Fruit fly (Drosophila melanogaster) whole organism, embryonic: ENCODE data around the gene Mrgn1.

ENCODE experiments used
- Abd-B ChIP-seq: fragments of 200-800 bp; sonication (Bioruptor generic); optimal IDR thresholded peaks from 2 replicates; lab custom pipeline; 2018; ENCODE audit warnings: missing biosample characterization, mild to moderate bottlenecking, missing genetic modification characterization, moderate library complexity
- Atf3 ChIP-seq: fragments of 200-800 bp; sonication (Bioruptor generic); optimal IDR thresholded peaks from 3 replicates; lab custom pipeline; 2016; ENCODE audit warnings: missing biosample characterization, missing genetic modification characterization
- Blimp-1 ChIP-seq: fragments of 200-800 bp; sonication (Bioruptor generic); optimal IDR thresholded peaks from 3 replicates; lab custom pipeline; 2018; ENCODE audit warnings: missing biosample characterization, missing genetic modification characterization, mild to moderate bottlenecking, moderate library complexity, missing genetic modification reagents
- BtbVII ChIP-seq: fragments of 200-800 bp; sonication (Bioruptor generic); optimal IDR thresholded peaks from 3 replicates; lab custom pipeline; 2017; ENCODE audit warnings: missing biosample characterization, mild to moderate bottlenecking, missing genetic modification characterization
- CG1024 ChIP-seq: fragments of 200-800 bp; sonication (Bioruptor generic); IDR thresholded peaks from 2 replicates; pipeline ENCODE4 v1.3.6; 2022; ENCODE audit warnings: missing biosample characterization, missing genetic modification characterization
- CG11560 ChIP-seq: fragments of 200-800 bp; sonication (Bioruptor generic); IDR thresholded peaks from 3 replicates; pipeline ENCODE4 v1.3.6; 2022; ENCODE audit warnings: missing biosample characterization, missing genetic modification characterization
- CG11696 ChIP-seq: fragments of 200-800 bp; sonication (Bioruptor generic); IDR thresholded peaks from 2 replicates; pipeline ENCODE4 v1.3.6; 2022; ENCODE audit warnings: missing biosample characterization, missing genetic modification characterization
- CG12071 ChIP-seq: fragments of 200-800 bp; sonication (Bioruptor generic); optimal IDR thresholded peaks from 3 replicates; lab custom pipeline; 2018; ENCODE audit warnings: missing biosample characterization, mild to moderate bottlenecking, missing genetic modification characterization
- CG1233 ChIP-seq: fragments of 200-800 bp; sonication (Bioruptor generic); optimal IDR thresholded peaks from 4 replicates; lab custom pipeline; 2018; ENCODE audit warnings: missing biosample characterization, mild to moderate bottlenecking, missing genetic modification characterization
- CG1529 ChIP-seq: fragments of 200-800 bp; sonication (Bioruptor generic); optimal IDR thresholded peaks from 3 replicates; lab custom pipeline; 2018; ENCODE audit warnings: missing biosample characterization, missing genetic modification characterization
- CG1603 ChIP-seq: fragments of 200-800 bp; sonication (Bioruptor generic); optimal IDR thresholded peaks from 2 replicates; lab custom pipeline; 2019; ENCODE audit warnings: missing biosample characterization, mild to moderate bottlenecking, missing genetic modification characterization, moderate library complexity
- CG17328 ChIP-seq: fragments of 200-800 bp; sonication (Bioruptor generic); IDR thresholded peaks from 2 replicates; pipeline ENCODE4 v1.3.6; 2022; ENCODE audit warnings: missing biosample characterization, missing genetic modification characterization
- CG18599 ChIP-seq: fragments of 200-800 bp; sonication (Bioruptor generic); optimal IDR thresholded peaks from 3 replicates; lab custom pipeline; 2017; ENCODE audit warnings: missing biosample characterization, missing genetic modification characterization, mild to moderate bottlenecking, moderate library complexity, missing genetic modification reagents
- CG18764 ChIP-seq: fragments of 200-800 bp; sonication (Bioruptor generic); optimal IDR thresholded peaks from 3 replicates; lab custom pipeline; 2016; ENCODE audit warnings: missing biosample characterization, missing genetic modification characterization
- CG2678 ChIP-seq: fragments of 200-800 bp; sonication (Bioruptor generic); optimal IDR thresholded peaks from 3 replicates; lab custom pipeline; 2019; ENCODE audit warnings: missing biosample characterization, mild to moderate bottlenecking, missing genetic modification characterization, moderate library complexity
- CG31441 ChIP-seq: fragments of 200-800 bp; sonication (Bioruptor generic); IDR thresholded peaks from 2 replicates; pipeline ENCODE4 v1.3.6; 2022; ENCODE audit warnings: missing biosample characterization, missing genetic modification characterization
- CG34376 ChIP-seq: fragments of 200-800 bp; sonication (Bioruptor generic); optimal IDR thresholded peaks from 2 replicates; lab custom pipeline; 2018; ENCODE audit warnings: missing biosample characterization, mild to moderate bottlenecking, missing genetic modification characterization
- CG4617 ChIP-seq: fragments of 200-800 bp; sonication (Bioruptor generic); optimal IDR thresholded peaks from 3 replicates; lab custom pipeline; 2016; ENCODE audit warnings: missing biosample characterization, missing genetic modification characterization, borderline replicate concordance
- CG6272 ChIP-seq: fragments of 200-800 bp; sonication (Bioruptor generic); IDR thresholded peaks from 2 replicates; pipeline ENCODE4 v1.3.6; 2022; ENCODE audit warnings: missing biosample characterization, missing genetic modification characterization
- CG7839 ChIP-seq: fragments of 200-800 bp; sonication (Bioruptor generic); optimal IDR thresholded peaks from 3 replicates; lab custom pipeline; 2018; ENCODE audit warnings: missing biosample characterization, mild to moderate bottlenecking, missing genetic modification characterization, moderate library complexity
- CG8924 ChIP-seq: fragments of 200-800 bp; optimal IDR thresholded peaks from 3 replicates; lab custom pipeline; 2019; ENCODE audit warnings: missing biosample characterization, mild to moderate bottlenecking, missing genetic modification characterization, moderate library complexity
- Dbx ChIP-seq: fragments of 200-800 bp; sonication (Bioruptor generic); IDR thresholded peaks from 3 replicates; pipeline ENCODE4 v1.3.6; 2022; ENCODE audit warnings: missing biosample characterization, missing genetic modification characterization
- Deaf1 ChIP-seq: fragments of 200-800 bp; optimal IDR thresholded peaks from 3 replicates; lab custom pipeline; 2019; ENCODE audit warnings: missing biosample characterization, mild to moderate bottlenecking, missing genetic modification characterization, moderate library complexity
- Dek ChIP-seq: fragments of 200-800 bp; sonication (Bioruptor generic); optimal IDR thresholded peaks from 3 replicates; lab custom pipeline; 2019; ENCODE audit warnings: missing biosample characterization, mild to moderate bottlenecking, missing genetic modification characterization, moderate library complexity
- Dp ChIP-seq: fragments of 200-800 bp; sonication (Bioruptor generic); optimal IDR thresholded peaks from 2 replicates; lab custom pipeline; 2018; ENCODE audit warnings: missing biosample characterization, mild to moderate bottlenecking, missing genetic modification characterization, moderate library complexity
- E2f2 ChIP-seq: fragments of 200-800 bp; sonication (Bioruptor generic); IDR thresholded peaks from 2 replicates; pipeline ENCODE4 v1.3.6; 2022; ENCODE audit warnings: missing biosample characterization, missing genetic modification characterization
- Fer3 ChIP-seq: fragments of 200-800 bp; sonication (Bioruptor generic); optimal IDR thresholded peaks from 2 replicates; lab custom pipeline; 2018; ENCODE audit warnings: missing biosample characterization, mild to moderate bottlenecking, missing genetic modification characterization, moderate library complexity
- Meics ChIP-seq: fragments of 200-800 bp; sonication (Bioruptor generic); optimal IDR thresholded peaks from 2 replicates; lab custom pipeline; 2017; ENCODE audit warnings: missing biosample characterization, mild to moderate bottlenecking, missing genetic modification characterization
- Scr ChIP-seq: fragments of 200-800 bp; sonication (Bioruptor generic); IDR thresholded peaks from 2 replicates; pipeline ENCODE4 v1.3.6; 2022; ENCODE audit warnings: missing biosample characterization, missing genetic modification characterization; ENCODE audit not compliant: partially characterized antibody
- Usf ChIP-seq: fragments of 200-800 bp; sonication (Bioruptor generic); optimal IDR thresholded peaks from 2 replicates; lab custom pipeline; 2017; ENCODE audit warnings: missing genotype, missing biosample characterization, missing genetic modification characterization
- az2 ChIP-seq: fragments of 200-800 bp; sonication (Bioruptor generic); optimal IDR thresholded peaks from 3 replicates; lab custom pipeline; 2016; ENCODE audit warnings: missing biosample characterization, missing genetic modification characterization
- bowl ChIP-seq: fragments of 200-800 bp; sonication (Bioruptor generic); IDR thresholded peaks from 2 replicates; pipeline ENCODE4 v1.3.6; 2022; ENCODE audit warnings: missing biosample characterization, missing genetic modification characterization
- btn ChIP-seq: fragments of 200-800 bp; sonication (Bioruptor generic); optimal IDR thresholded peaks from 2 replicates; lab custom pipeline; 2016; ENCODE audit warnings: missing biosample characterization, missing genetic modification characterization
- chinmo ChIP-seq: fragments of 200-800 bp; sonication (Bioruptor generic); IDR thresholded peaks from 4 replicates; pipeline ENCODE4 v1.3.6; 2022; ENCODE audit warnings: missing biosample characterization, missing genetic modification characterization; ENCODE audit not compliant: partially characterized antibody
- crc ChIP-seq: fragments of 200-800 bp; sonication (Bioruptor generic); optimal IDR thresholded peaks from 2 replicates; lab custom pipeline; 2016; ENCODE audit warnings: missing biosample characterization, missing genetic modification characterization
- dmrt11E ChIP-seq: fragments of 200-800 bp; sonication (Bioruptor generic); optimal IDR thresholded peaks from 3 replicates; lab custom pipeline; 2018; ENCODE audit warnings: missing biosample characterization, mild to moderate bottlenecking, missing genetic modification characterization, moderate library complexity
- eve ChIP-seq, 2 experiments: fragments of >200 bp; optimal IDR thresholded peaks; 2 replicates each; lab custom pipeline; 2017; ENCODE audit warnings: missing biosample characterization in 2 of 2, missing genetic modification characterization in 2 of 2
- gcm ChIP-seq: fragments of 200-800 bp; sonication (Bioruptor generic); optimal IDR thresholded peaks from 2 replicates; lab custom pipeline; 2019; ENCODE audit warnings: missing biosample characterization, mild to moderate bottlenecking, missing genetic modification characterization, moderate library complexity
- hkb ChIP-seq, 2 experiments: fragments of 200-800 bp in 1 of 2; fragments of >200 bp in 1 of 2; sonication (Bioruptor generic) in 1 of 2; IDR thresholded peaks in 1 of 2; optimal IDR thresholded peaks in 1 of 2; 2 replicates each; pipeline versions ENCODE4 v1.3.6 to Lab custom; 2017 to 2022; ENCODE audit warnings: missing biosample characterization in 1 of 2, missing genetic modification characterization in 1 of 2
- mld ChIP-seq: fragments of 200-800 bp; sonication (Bioruptor generic); IDR thresholded peaks from 3 replicates; pipeline ENCODE4 v1.3.6; 2022; ENCODE audit warnings: missing biosample characterization, missing genetic modification characterization; ENCODE audit not compliant: partially characterized antibody
- nerfin-1 ChIP-seq: fragments of 200-800 bp; sonication (Bioruptor generic); optimal IDR thresholded peaks from 3 replicates; lab custom pipeline; 2019; ENCODE audit warnings: missing biosample characterization, mild to moderate bottlenecking, missing genetic modification characterization, moderate library complexity
- nerfin-2 ChIP-seq: fragments of 200-800 bp; sonication (Bioruptor generic); IDR thresholded peaks from 2 replicates; pipeline ENCODE4 v1.3.6; 2022; ENCODE audit warnings: missing biosample characterization, missing genetic modification characterization; ENCODE audit not compliant: partially characterized antibody
- nmo ChIP-seq: fragments of 200-800 bp; sonication (Bioruptor generic); optimal IDR thresholded peaks from 2 replicates; lab custom pipeline; 2018; ENCODE audit warnings: missing biosample characterization, mild to moderate bottlenecking, missing genetic modification characterization, moderate library complexity
- peb ChIP-seq: fragments of 200-800 bp; sonication (Bioruptor generic); IDR thresholded peaks from 2 replicates; pipeline ENCODE4 v1.3.6; 2022; ENCODE audit warnings: missing biosample characterization, missing genetic modification characterization
- pzg ChIP-seq: fragments of 200-800 bp; sonication (Bioruptor generic); optimal IDR thresholded peaks from 3 replicates; lab custom pipeline; 2018; ENCODE audit warnings: missing biosample characterization, mild to moderate bottlenecking, missing genetic modification characterization, moderate library complexity
- row ChIP-seq: fragments of 200-800 bp; sonication (Bioruptor generic); IDR thresholded peaks from 3 replicates; pipeline ENCODE4 v1.3.6; 2022; ENCODE audit warnings: missing biosample characterization, missing genetic modification characterization
- sna ChIP-seq: fragments of 200-800 bp; sonication (Bioruptor generic); IDR thresholded peaks from 2 replicates; pipeline ENCODE4 v1.3.6; 2022; ENCODE audit warnings: missing biosample characterization, missing genetic modification characterization; ENCODE audit not compliant: partially characterized antibody
- tin ChIP-seq: fragments of 200-800 bp; sonication (Bioruptor generic); optimal IDR thresholded peaks from 3 replicates; lab custom pipeline; 2016; ENCODE audit warnings: missing biosample characterization, missing genetic modification characterization
- twi ChIP-seq: fragments of 200-800 bp; optimal IDR thresholded peaks from 2 replicates; lab custom pipeline; 2019; ENCODE audit warnings: missing biosample characterization, mild to moderate bottlenecking, missing genetic modification characterization, moderate library complexity

Mrgn1 gene

dm6 chrX:13755152-13755557 is 33.4 kb upstream of the Mrgn1 start, which contains the start of gene Pdcd4 (continued):
- TF ChIP-seq bowl, result no peak
- no peak for TF ChIP-seq CG11696
- no peak for TF ChIP-seq Abd-B (GFP tag; lab: Kevin White, UChicago)
- no peak for TF ChIP-seq row (GFP tag; lab: Robert Waterston, UW)
- no peak for TF ChIP-seq CG1529 (GFP tag; lab: Kevin White, UChicago)
- no peak for TF ChIP-seq peb (GFP tag; lab: Robert Waterston, UW)
- no peak for TF ChIP-seq CG18764
- peak; percentile 26 for TF ChIP-seq CG7839 (tag; lab: Kevin White, UChicago)
- TF ChIP-seq CG31441, result no peak
- peak; percentile 31 for TF ChIP-seq CG2678 (tag; lab: Kevin White, UChicago)
- no peak for TF ChIP-seq CG1233
- no peak for TF ChIP-seq hkb (optimal IDR thresholded peaks at IDR 0.05; lab: Kevin White, UChicago)
- TF ChIP-seq hkb (GFP tag; IDR thresholded peaks at IDR 0.05; lab: Robert Waterston, UW), result no peak
- TF ChIP-seq nerfin-1, result peak; percentile 22
- TF ChIP-seq gcm (GFP tag; lab: Kevin White, UChicago), result no peak
- TF ChIP-seq eve (GFP tag; optimal IDR thresholded peaks at IDR 0.05; lab: Kevin White, UChicago), result peak in 1 of 2 experiments; percentile 16
- peak; percentile 16 for TF ChIP-seq BtbVII (GFP tag; lab: Kevin White, UChicago)
- TF ChIP-seq nerfin-2, result 0 out of 2 replicates have a peak, but pooled peaks have one; percentile 50
- peak; percentile 31 for TF ChIP-seq CG1603
- TF ChIP-seq az2 (GFP tag; lab: Kevin White, UChicago), result no peak
- TF ChIP-seq CG4617 (GFP tag; lab: Kevin White, UChicago), result no peak
- peak; percentile 22; the same call in 1 of the 2 replicates for TF ChIP-seq CG17328 (GFP tag; lab: Robert Waterston, UW)
- peak; percentile 31 for TF ChIP-seq Dp (GFP tag; lab: Kevin White, UChicago)
- TF ChIP-seq pzg (GFP tag; lab: Kevin White, UChicago), result peak; percentile 41
- no peak for TF ChIP-seq Atf3 (GFP tag; lab: Kevin White, UChicago)
- TF ChIP-seq Blimp-1 (GFP tag; lab: Kevin White, UChicago), result peak; percentile 43
- peak; percentile 40; the same call in 1 of the 2 replicates for TF ChIP-seq E2f2
- TF ChIP-seq CG11560 (tag; lab: Robert Waterston, UW), result no peak
- TF ChIP-seq Usf, result no peak
- 0 out of 3 replicates have a peak, but pooled peaks have one; percentile 20 for TF ChIP-seq Dbx
- no peak for TF ChIP-seq mld (GFP tag; lab: Robert Waterston, UW)
- TF ChIP-seq crc (GFP tag; lab: Kevin White, UChicago), result peak; percentile 14
- peak; percentile 33 for TF ChIP-seq Dek (tag; lab: Kevin White, UChicago)
- peak; percentile 65; the same call in 1 of the 4 replicates for TF ChIP-seq chinmo
- no peak for TF ChIP-seq twi
- no peak for TF ChIP-seq tin (GFP tag; lab: Kevin White, UChicago)
- TF ChIP-seq Deaf1 (tag; lab: Kevin White, UChicago), result peak; percentile 18
- TF ChIP-seq CG1024 (GFP tag; lab: Robert Waterston, UW), result no peak
- TF ChIP-seq CG12071, result no peak
- peak; percentile 44 for TF ChIP-seq CG8924
- TF ChIP-seq Scr (GFP tag; lab: Robert Waterston, UW), result no peak
- TF ChIP-seq CG18599 (GFP tag; lab: Kevin White, UChicago), result no peak
- TF ChIP-seq nmo, result peak; percentile 19
- TF ChIP-seq CG34376 (GFP tag; lab: Kevin White, UChicago), result peak; percentile 75
- TF ChIP-seq Fer3 (tag; lab: Kevin White, UChicago), result no peak
- TF ChIP-seq sna, result no peak
- no peak for TF ChIP-seq Meics (GFP tag; lab: Kevin White, UChicago)
- TF ChIP-seq btn (GFP tag; lab: Kevin White, UChicago), result no peak
- TF ChIP-seq dmrt11E (tag; lab: Kevin White, UChicago), result no peak
- TF ChIP-seq CG6272 (GFP tag; lab: Robert Waterston, UW), result no peak
